Worm (Caenorhabditis elegans) whole organism, L4 larva: ENCODE measurements around the gene tag-343.

ENCODE experiments used
- Y75B8A.6 ChIP-seq: fragments of 200-800 bp; sonication (Bioruptor generic); IDR thresholded peaks from 2 replicates; pipeline ENCODE4 v1.3.6; 2022; ENCODE audit warnings: missing genetic modification reagents, missing genetic modification characterization, missing compliant biosample characterization
- aha-1 ChIP-seq: fragments of 150-350 bp; peaks from one replicate; lab custom pipeline; 2014; ENCODE audit warnings: missing biosample characterization, missing genetic modification characterization
- ama-1 ChIP-seq: fragments of 150-350 bp; optimal IDR thresholded peaks from 2 replicates; lab custom pipeline; 2014; ENCODE audit warnings: inconsistent platforms, mixed read lengths
- ces-1 ChIP-seq: fragments of 150-350 bp; sonication (generic microtip); optimal IDR thresholded peaks from 4 replicates; lab custom pipeline; 2014; ENCODE audit warnings: missing biosample characterization, missing genetic modification reagents, missing genetic modification characterization
- cey-2 ChIP-seq: sonication (generic microtip); optimal IDR thresholded peaks from 3 replicates; lab custom pipeline; 2017; ENCODE audit warnings: missing genetic modification characterization, mild to moderate bottlenecking, missing compliant biosample characterization, antibody characterized with exemption, borderline replicate concordance; ENCODE audit not compliant: insufficient read depth
- daf-19 ChIP-seq: fragments of 200-800 bp; sonication (Bioruptor generic); conservative IDR thresholded peaks from 2 replicates; pipeline ENCODE4 v1.3.6; 2022; ENCODE audit warnings: missing genetic modification characterization, missing compliant biosample characterization
- dmd-6 ChIP-seq: fragments of 200-800 bp; sonication (Bioruptor generic); IDR thresholded peaks from 2 replicates; pipeline ENCODE4 v1.3.6; 2022; ENCODE audit warnings: missing genetic modification reagents, missing genetic modification characterization, missing compliant biosample characterization
- dmd-9 ChIP-seq: fragments of 200-800 bp; sonication (Bioruptor generic); IDR thresholded peaks from 2 replicates; pipeline ENCODE4 v1.3.6; 2022; ENCODE audit warnings: missing genetic modification reagents, missing genetic modification characterization, missing compliant biosample characterization
- dve-1 ChIP-seq: sonication (generic microtip); optimal IDR thresholded peaks from 2 replicates; lab custom pipeline; 2017; ENCODE audit warnings: antibody characterized with exemption, mild to moderate bottlenecking, missing genetic modification characterization, missing compliant biosample characterization; ENCODE audit not compliant: insufficient read depth
- fos-1 ChIP-seq: fragments of 150-350 bp; optimal IDR thresholded peaks from 2 replicates; lab custom pipeline; 2014; ENCODE audit warnings: missing biosample characterization, missing genetic modification characterization
- hlh-11 ChIP-seq: fragments of 200-800 bp; sonication (Bioruptor generic); optimal IDR thresholded peaks from 2 replicates; lab custom pipeline; 2018; ENCODE audit warnings: mild to moderate bottlenecking, missing genetic modification characterization, missing compliant biosample characterization
- hlh-30 ChIP-seq: sonication (generic microtip); optimal IDR thresholded peaks from 2 replicates; lab custom pipeline; 2017; ENCODE audit warnings: antibody characterized with exemption, mild to moderate bottlenecking, missing genetic modification characterization, missing compliant biosample characterization; ENCODE audit not compliant: insufficient read depth
- hmg-1.1 ChIP-seq: fragments of 200-800 bp; sonication (Bioruptor generic); IDR thresholded peaks from 2 replicates; pipeline ENCODE4 v1.3.6; 2022; ENCODE audit warnings: missing genetic modification reagents, missing genetic modification characterization, missing compliant biosample characterization
- lim-7 ChIP-seq: fragments of 200-800 bp; sonication (Bioruptor generic); IDR thresholded peaks from 2 replicates; pipeline ENCODE4 v1.3.6; 2022; ENCODE audit warnings: missing genetic modification characterization, missing compliant biosample characterization
- lin-1 ChIP-seq: fragments of 200-800 bp; sonication (Bioruptor generic); IDR thresholded peaks from 2 replicates; pipeline ENCODE4 v1.3.6; 2022; ENCODE audit warnings: missing genetic modification reagents, missing genetic modification characterization, missing compliant biosample characterization
- lin-13 ChIP-seq: fragments of 150-350 bp; optimal IDR thresholded peaks from 2 replicates; lab custom pipeline; 2014; ENCODE audit warnings: missing biosample characterization, missing genetic modification reagents, missing genetic modification characterization
- lir-3 ChIP-seq: sonication (generic microtip); optimal IDR thresholded peaks from 2 replicates; lab custom pipeline; 2016; ENCODE audit warnings: mild to moderate bottlenecking, missing genetic modification characterization, missing compliant biosample characterization
- madf-5 ChIP-seq, 2 experiments: fragments of 200-800 bp; sonication (Bioruptor generic); IDR thresholded peaks; 2 replicates each; pipeline ENCODE4 v1.3.6; 2022; ENCODE audit warnings: missing compliant biosample characterization in 2 of 2, missing genetic modification characterization in 2 of 2
- mdt-29 ChIP-seq: fragments of 200-800 bp; sonication (Bioruptor generic); IDR thresholded peaks from 2 replicates; pipeline ENCODE4 v1.3.6; 2022; ENCODE audit warnings: missing genetic modification reagents, missing genetic modification characterization, missing compliant biosample characterization
- mxl-2 ChIP-seq: fragments of 200-800 bp; sonication (Bioruptor generic); conservative IDR thresholded peaks from 2 replicates; pipeline ENCODE4 v1.3.6; 2022; ENCODE audit warnings: missing genetic modification reagents, missing genetic modification characterization, missing compliant biosample characterization
- mxl-3 ChIP-seq: fragments of 200-800 bp; sonication (Bioruptor generic); optimal IDR thresholded peaks from 2 replicates; lab custom pipeline; 2018; ENCODE audit warnings: mild to moderate bottlenecking, missing genetic modification characterization, missing compliant biosample characterization
- nhr-102 ChIP-seq: sonication (generic microtip); optimal IDR thresholded peaks from 2 replicates; lab custom pipeline; 2016; ENCODE audit warnings: mild to moderate bottlenecking, missing genetic modification characterization, moderate library complexity, missing compliant biosample characterization
- nhr-11 ChIP-seq: fragments of 150-350 bp; optimal IDR thresholded peaks from 2 replicates; lab custom pipeline; 2014; ENCODE audit warnings: missing biosample characterization, missing genetic modification characterization
- nhr-111 ChIP-seq: fragments of 200-800 bp; sonication (Bioruptor generic); optimal IDR thresholded peaks from 2 replicates; lab custom pipeline; 2018; ENCODE audit warnings: mild to moderate bottlenecking, missing genetic modification characterization, missing compliant biosample characterization
- nhr-28 ChIP-seq: fragments of 150-350 bp; optimal IDR thresholded peaks from 2 replicates; lab custom pipeline; 2014; ENCODE audit warnings: missing biosample characterization, missing genetic modification characterization
- nhr-41 ChIP-seq: fragments of 200-800 bp; sonication (Bioruptor generic); IDR thresholded peaks from 2 replicates; pipeline ENCODE4 v1.3.6; 2022; ENCODE audit warnings: missing genetic modification reagents, missing genetic modification characterization, missing compliant biosample characterization
- nhr-48 ChIP-seq: sonication (generic microtip); optimal IDR thresholded peaks from 2 replicates; lab custom pipeline; 2016; ENCODE audit warnings: mild to moderate bottlenecking, missing genetic modification characterization, missing compliant biosample characterization
- nhr-76 ChIP-seq: fragments of 150-350 bp; optimal IDR thresholded peaks from 2 replicates; lab custom pipeline; 2014; ENCODE audit warnings: missing biosample characterization, missing genetic modification characterization
- nhr-77 ChIP-seq: fragments of 150-350 bp; optimal IDR thresholded peaks from 2 replicates; lab custom pipeline; 2014; ENCODE audit warnings: missing biosample characterization, missing genetic modification characterization
- pha-4 ChIP-seq, 2 experiments: fragments of 150-350 bp in 1 of 2; fragments of 200-800 bp in 1 of 2; sonication (Bioruptor generic) in 1 of 2; IDR thresholded peaks in 1 of 2; optimal IDR thresholded peaks in 1 of 2; 2 replicates each; pipeline versions ENCODE4 v1.3.6 to Lab custom; 2014 to 2022; ENCODE audit warnings: missing genetic modification characterization in 2 of 2, missing genetic modification reagents in 2 of 2, missing biosample characterization in 1 of 2, missing compliant biosample characterization in 1 of 2
- php-3 ChIP-seq: fragments of 200-800 bp; sonication (Bioruptor generic); IDR thresholded peaks from 2 replicates; pipeline ENCODE4 v1.3.6; 2022; ENCODE audit warnings: missing genetic modification reagents, missing genetic modification characterization, missing compliant biosample characterization
- pqm-1 ChIP-seq: sonication (generic microtip); optimal IDR thresholded peaks from 2 replicates; lab custom pipeline; 2017; ENCODE audit warnings: missing biosample characterization, missing genetic modification characterization
- rbr-2 ChIP-seq: sonication (generic microtip); optimal IDR thresholded peaks from 2 replicates; lab custom pipeline; 2016; ENCODE audit warnings: missing genotype, missing genetic modification characterization, missing compliant biosample characterization
- set-16 ChIP-seq: fragments of 200-800 bp; sonication (Bioruptor generic); IDR thresholded peaks from 2 replicates; pipeline ENCODE4 v1.3.6; 2022; ENCODE audit warnings: missing genetic modification reagents, missing genetic modification characterization, missing compliant biosample characterization
- skn-1 ChIP-seq: fragments of 150-350 bp; optimal IDR thresholded peaks from 2 replicates; lab custom pipeline; 2014; ENCODE audit warnings: missing biosample characterization, missing genetic modification characterization
- spr-1 ChIP-seq: sonication (generic microtip); optimal IDR thresholded peaks from 2 replicates; lab custom pipeline; 2016; ENCODE audit warnings: mild to moderate bottlenecking, missing genetic modification characterization, missing compliant biosample characterization
- tag-97 ChIP-seq: fragments of 200-800 bp; sonication (Bioruptor generic); IDR thresholded peaks from 2 replicates; pipeline ENCODE4 v1.3.6; 2022; ENCODE audit warnings: missing genetic modification characterization, missing compliant biosample characterization
- tra-1 ChIP-seq: fragments of 200-800 bp; sonication (Bioruptor generic); IDR thresholded peaks from 2 replicates; pipeline ENCODE4 v1.3.6; 2022; ENCODE audit warnings: missing genetic modification reagents, missing genetic modification characterization, missing compliant biosample characterization
- unc-62 ChIP-seq, 3 experiments: fragments of 150-350 bp in 1 of 3; sonication (generic microtip); optimal IDR thresholded peaks in 2 of 3; peaks in 1 of 3; 1 replicate in 1 of 3; 2 replicates in 2 of 3; lab custom pipeline; 2014 to 2017; ENCODE audit warnings: missing biosample characterization in 3 of 3, missing genetic modification characterization in 3 of 3, missing genetic modification reagents in 3 of 3, missing genotype in 1 of 3
- zag-1 ChIP-seq: fragments of 150-350 bp; optimal IDR thresholded peaks from 2 replicates; lab custom pipeline; 2014; ENCODE audit warnings: missing biosample characterization, missing genetic modification characterization
- zfp-3 ChIP-seq: fragments of 200-800 bp; sonication (Bioruptor generic); conservative IDR thresholded peaks from 2 replicates; pipeline ENCODE4 v1.3.6; 2022; ENCODE audit warnings: missing genetic modification reagents, missing genetic modification characterization, missing compliant biosample characterization
- ztf-11 ChIP-seq: fragments of 150-350 bp; optimal IDR thresholded peaks from 2 replicates; lab custom pipeline; 2014; ENCODE audit warnings: missing biosample characterization, missing genetic modification characterization

Gene tag-343

ce11 chrX:16705607-16706006, 31.1 kb upstream of the tag-343 start:
- TF ChIP-seq ztf-11 (tag; lab: Kevin White, UChicago) (no peak), aha-1 (peak; percentile 94)

DNA sequence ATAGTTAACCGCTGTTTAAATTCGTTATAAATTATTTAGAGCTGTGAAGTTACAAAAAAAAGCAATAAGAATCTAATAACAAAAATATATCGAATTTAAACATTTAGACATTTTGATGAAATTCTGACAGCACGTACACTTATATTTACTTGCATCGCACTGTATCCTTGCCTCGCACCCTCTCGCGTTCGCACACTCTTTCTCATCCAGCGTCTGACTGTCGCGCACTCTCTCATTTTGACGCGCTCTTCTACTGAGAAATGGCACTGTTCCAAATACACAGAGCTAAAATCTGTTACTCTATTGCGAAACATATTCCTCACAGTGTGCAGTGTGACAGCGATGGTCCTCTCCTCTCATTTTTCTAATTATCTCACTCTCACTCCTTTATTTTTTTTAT, 29.6 kb upstream of the tag-343 start:
- TF ChIP-seq dve-1 (peak; percentile 47), rbr-2 (peak; percentile 5), nhr-11 (tag; lab: Kevin White, UChicago) (no peak), hmg-1.1 (GFP tag; lab: Robert Waterston, UW) (peak; percentile 49), hlh-11 (tag; lab: Kevin White, UChicago) (peak; percentile 33), hlh-30 (peak; percentile 8), daf-19 (no peak), tag-97 (no peak), lin-13 (no peak), mxl-2 (GFP tag; lab: Robert Waterston, UW) (no peak), unc-62 (GFP tag; optimal IDR thresholded peaks at IDR 0.05 in 1 of 2; lab: Kevin White, UChicago) (peak in 1 of 2 experiments; percentile 63), unc-62 (tag; optimal IDR thresholded peaks at IDR 0.05; lab: Kevin White, UChicago) (no peak)
- TF ChIP-seq, all 104 proteins: peak for 6

DNA sequence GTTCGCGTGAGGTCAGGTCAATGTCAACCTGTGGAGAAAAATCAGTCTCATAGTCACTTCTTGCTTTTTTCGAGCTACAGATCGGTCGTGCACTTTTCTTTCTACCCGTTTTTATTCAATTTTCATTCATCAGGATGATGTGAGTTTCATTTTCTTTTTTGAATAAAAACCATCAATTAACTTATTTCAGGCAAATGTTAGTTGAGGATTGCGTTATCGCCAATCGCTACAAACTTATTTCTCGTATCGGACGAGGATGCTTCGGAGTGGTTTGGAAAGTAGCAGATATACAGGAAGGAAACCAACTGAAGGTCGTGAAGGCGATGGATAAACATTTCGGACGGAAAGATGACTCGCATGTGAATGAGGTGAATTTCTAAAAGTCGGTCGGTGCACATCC, 27.7 kb upstream of the tag-343 start, which contains the start of gene F22H10.1:
Gene F22H10.1 (plus strand): TSS at position 211 of the 400 bp plus-strand sequence.
- TF ChIP-seq mxl-3 (GFP tag; lab: Kevin White, UChicago) = no peak
- peak in 1 of 2 experiments; percentile 93 for TF ChIP-seq unc-62 (GFP tag; optimal IDR thresholded peaks at IDR 0.05 in 1 of 2; lab: Kevin White, UChicago)
- no peak for TF ChIP-seq unc-62 (tag; optimal IDR thresholded peaks at IDR 0.05; lab: Kevin White, UChicago)

- TF ChIP-seq aha-1 (peak; percentile 95), Y75B8A.6 (GFP tag; lab: Robert Waterston, UW) (no peak)
Measured at ce11 chrX:16698074-16698473, 23.5 kb upstream of the tag-343 start.

- TF ChIP-seq nhr-28 (no peak), dmd-9 (GFP tag; lab: Robert Waterston, UW) (0 out of 2 replicates have a peak, but pooled peaks have one; percentile 43), lir-3 (tag; lab: Kevin White, UChicago) (no peak), nhr-41 (GFP tag; lab: Robert Waterston, UW) (no peak), fos-1 (tag; lab: Kevin White, UChicago) (no peak), dmd-6 (GFP tag; lab: Robert Waterston, UW) (no peak), ztf-11 (tag; lab: Kevin White, UChicago) (no peak), nhr-48 (tag; lab: Kevin White, UChicago) (no peak), set-16 (GFP tag; lab: Robert Waterston, UW) (peak; percentile 93), ces-1 (GFP tag; lab: Kevin White, UChicago) (no peak)
- TF ChIP-seq, all 104 proteins: peak for 2
Measured at ce11 chrX:16696822-16697221, 22.3 kb upstream of the tag-343 start.

DNA sequence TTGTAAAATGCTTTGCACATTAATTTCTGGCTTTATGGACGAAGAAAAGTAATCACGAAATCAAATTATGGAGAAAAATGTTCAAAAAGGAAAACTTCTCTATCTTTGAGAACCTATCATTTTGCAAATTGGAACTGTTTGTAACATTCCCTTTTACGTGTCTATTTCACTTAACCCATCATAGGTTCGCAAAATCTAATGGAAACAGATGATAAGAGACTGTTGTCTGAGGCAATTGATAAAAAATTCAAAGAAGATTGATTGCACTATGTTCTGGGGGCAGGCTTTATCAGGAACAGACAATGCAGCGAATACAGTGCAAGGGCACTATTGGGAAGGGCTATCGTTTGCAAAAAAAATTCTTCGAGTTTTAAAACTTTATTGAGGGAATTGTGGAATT, 20.7 kb upstream of the tag-343 start:
- TF ChIP-seq skn-1 (no peak), nhr-76 (tag; lab: Kevin White, UChicago) (no peak), lim-7 (no peak), tra-1 (GFP tag; lab: Robert Waterston, UW) (no peak), zfp-3 (GFP tag; lab: Robert Waterston, UW) (no peak), madf-5 (GFP tag; IDR thresholded peaks at IDR 0.05; lab: Robert Waterston, UW) (no peak), lin-1 (no peak), nhr-102 (tag; lab: Kevin White, UChicago) (peak; percentile 45), cey-2 (no peak), pqm-1 (tag; lab: Kevin White, UChicago) (peak; percentile 11), nhr-111 (no peak), nhr-77 (peak; percentile 62), php-3 (GFP tag; lab: Robert Waterston, UW) (no peak), dmd-6 (GFP tag; lab: Robert Waterston, UW) (peak; percentile 25; the same call in 1 of the 2 replicates), hlh-11 (tag; lab: Kevin White, UChicago) (peak; percentile 37), ama-1 (lab: Kevin White, UChicago) (no peak), nhr-41 (GFP tag; lab: Robert Waterston, UW) (no peak), mdt-29 (GFP tag; lab: Robert Waterston, UW) (no peak), pha-4 (GFP tag; IDR thresholded peaks at IDR 0.05; lab: Robert Waterston, UW) (no peak), pha-4 (tag; optimal IDR thresholded peaks at IDR 0.05; lab: Kevin White, UChicago) (no peak), zag-1 (no peak), spr-1 (tag; lab: Kevin White, UChicago) (no peak)
